Fruit fly (Drosophila melanogaster) whole organism, embryonic: ENCODE measurements around the gene Tpr2.
A peak's percentile ranks its signal among the peaks of the same experiment; 100 is the strongest.

Experiments
- Ada2b ChIP-seq: fragments of 200-800 bp; sonication (Bioruptor generic); IDR thresholded peaks from 2 replicates; pipeline ENCODE4 v1.3.6; 2022; ENCODE audit warnings: missing biosample characterization, missing genetic modification characterization
- Awh ChIP-seq: fragments of 200-800 bp; sonication (Bioruptor generic); IDR thresholded peaks from 2 replicates; pipeline ENCODE4, ENCODE4 v1.3.6; 2022; ENCODE audit warnings: missing biosample characterization, missing genetic modification characterization
- B-H2 ChIP-seq: fragments of 200-800 bp; sonication (Bioruptor generic); optimal IDR thresholded peaks from 2 replicates; lab custom pipeline; 2018; ENCODE audit warnings: missing biosample characterization, mild to moderate bottlenecking, missing genetic modification characterization
- Bdp1 ChIP-seq: fragments of 200-800 bp; sonication (Bioruptor generic); optimal IDR thresholded peaks from 3 replicates; lab custom pipeline; 2016; ENCODE audit warnings: missing biosample characterization, missing genetic modification characterization
- Bgb ChIP-seq: fragments of 200-800 bp; sonication (Bioruptor generic); IDR thresholded peaks from 2 replicates; pipeline ENCODE4 v1.3.6; 2022; ENCODE audit warnings: missing biosample characterization, missing genetic modification characterization; ENCODE audit not compliant: partially characterized antibody
- CG11504 ChIP-seq: fragments of 200-800 bp; sonication (Bioruptor generic); optimal IDR thresholded peaks from 3 replicates; lab custom pipeline; 2019; ENCODE audit warnings: missing biosample characterization, mild to moderate bottlenecking, missing genetic modification characterization, moderate library complexity
- CG1233 ChIP-seq: fragments of 200-800 bp; sonication (Bioruptor generic); optimal IDR thresholded peaks from 4 replicates; lab custom pipeline; 2018; ENCODE audit warnings: missing biosample characterization, mild to moderate bottlenecking, missing genetic modification characterization
- CG12942 ChIP-seq: fragments of 200-800 bp; sonication (Bioruptor generic); optimal IDR thresholded peaks from 3 replicates; lab custom pipeline; 2016; ENCODE audit warnings: missing biosample characterization, missing genetic modification characterization
- CG13287 ChIP-seq: fragments of 200-800 bp; sonication (Bioruptor generic); IDR thresholded peaks from 2 replicates; pipeline ENCODE4 v1.3.6; 2022; ENCODE audit warnings: missing biosample characterization, missing genetic modification characterization; ENCODE audit not compliant: partially characterized antibody
- CG18599 ChIP-seq: fragments of 200-800 bp; sonication (Bioruptor generic); optimal IDR thresholded peaks from 3 replicates; lab custom pipeline; 2017; ENCODE audit warnings: missing biosample characterization, missing genetic modification characterization, mild to moderate bottlenecking, moderate library complexity, missing genetic modification reagents
- CG18764 ChIP-seq: fragments of 200-800 bp; sonication (Bioruptor generic); optimal IDR thresholded peaks from 3 replicates; lab custom pipeline; 2016; ENCODE audit warnings: missing biosample characterization, missing genetic modification characterization
- CG31388 ChIP-seq: fragments of 200-800 bp; sonication (Bioruptor generic); optimal IDR thresholded peaks from 2 replicates; lab custom pipeline; 2016; ENCODE audit warnings: missing biosample characterization, missing genetic modification characterization
- CG33213 ChIP-seq: fragments of 200-800 bp; sonication (Bioruptor generic); optimal IDR thresholded peaks from 3 replicates; lab custom pipeline; 2016; ENCODE audit warnings: missing biosample characterization, missing genetic modification characterization
- CG34376 ChIP-seq: fragments of 200-800 bp; sonication (Bioruptor generic); optimal IDR thresholded peaks from 2 replicates; lab custom pipeline; 2018; ENCODE audit warnings: missing biosample characterization, mild to moderate bottlenecking, missing genetic modification characterization
- CG3838 ChIP-seq: fragments of 200-800 bp; sonication (Bioruptor generic); optimal IDR thresholded peaks from 3 replicates; lab custom pipeline; 2016; ENCODE audit warnings: missing biosample characterization, missing genetic modification characterization
- CG42726 ChIP-seq: fragments of 200-800 bp; sonication (Bioruptor generic); IDR thresholded peaks from 2 replicates; pipeline ENCODE4 v1.3.6; 2022; ENCODE audit warnings: missing biosample characterization, missing genetic modification characterization; ENCODE audit not compliant: partially characterized antibody
- CG4424 ChIP-seq: fragments of 200-800 bp; sonication (Bioruptor generic); optimal IDR thresholded peaks from 3 replicates; lab custom pipeline; 2016; ENCODE audit warnings: missing biosample characterization, missing genetic modification characterization
- CG4854 ChIP-seq: fragments of 200-800 bp; sonication (Bioruptor generic); optimal IDR thresholded peaks from 2 replicates; lab custom pipeline; 2016; ENCODE audit warnings: missing biosample characterization, missing genetic modification characterization, inconsistent platforms
- CG5180 ChIP-seq: fragments of 200-800 bp; sonication (Bioruptor generic); optimal IDR thresholded peaks from 3 replicates; lab custom pipeline; 2017; ENCODE audit warnings: missing biosample characterization, missing genetic modification characterization, mild to moderate bottlenecking, moderate library complexity, missing genetic modification reagents
- CG7271 ChIP-seq: fragments of 200-800 bp; sonication (Bioruptor generic); optimal IDR thresholded peaks from 2 replicates; lab custom pipeline; 2018; ENCODE audit warnings: missing biosample characterization, mild to moderate bottlenecking, missing genetic modification characterization, moderate library complexity
- CG7928 ChIP-seq: fragments of 200-800 bp; sonication (Bioruptor generic); optimal IDR thresholded peaks from 2 replicates; lab custom pipeline; 2017; ENCODE audit warnings: missing biosample characterization, mild to moderate bottlenecking, missing genetic modification characterization
- CG9609 ChIP-seq: fragments of 200-800 bp; sonication (Bioruptor generic); optimal IDR thresholded peaks from 3 replicates; lab custom pipeline; 2016; ENCODE audit warnings: missing biosample characterization, missing genetic modification characterization
- CG9727 ChIP-seq: fragments of 200-800 bp; sonication (Bioruptor generic); optimal IDR thresholded peaks from 3 replicates; lab custom pipeline; 2017; ENCODE audit warnings: missing biosample characterization, mild to moderate bottlenecking, missing genetic modification characterization
- CrebB ChIP-seq: fragments of 200-800 bp; sonication (Bioruptor generic); optimal IDR thresholded peaks from 3 replicates; lab custom pipeline; 2018; ENCODE audit warnings: missing biosample characterization, mild to moderate bottlenecking, missing genetic modification characterization
- D ChIP-seq, 2 experiments: fragments of 200-800 bp in 1 of 2; fragments of >200 bp in 1 of 2; sonication (Bioruptor generic) in 1 of 2; optimal IDR thresholded peaks; 2 replicates in 1 of 2; 3 replicates in 1 of 2; lab custom pipeline; 2017; ENCODE audit warnings: mild to moderate bottlenecking in 1 of 2, missing biosample characterization in 1 of 2, missing genetic modification characterization in 1 of 2, missing genetic modification reagents in 1 of 2
- Fer1 ChIP-seq: fragments of 200-800 bp; sonication (Bioruptor generic); optimal IDR thresholded peaks from 2 replicates; lab custom pipeline; 2017; ENCODE audit warnings: missing biosample characterization, mild to moderate bottlenecking, missing genetic modification characterization
- Hmx ChIP-seq: fragments of 200-800 bp; sonication (Bioruptor generic); optimal IDR thresholded peaks from 2 replicates; lab custom pipeline; 2016; ENCODE audit warnings: missing biosample characterization, missing genetic modification characterization
- Mad ChIP-seq: fragments of 200-800 bp; sonication (Bioruptor generic); optimal IDR thresholded peaks from 2 replicates; lab custom pipeline; 2016; ENCODE audit warnings: missing biosample characterization, missing genetic modification characterization
- Nf-YB ChIP-seq: fragments of 200-800 bp; sonication (Bioruptor generic); optimal IDR thresholded peaks from 3 replicates; lab custom pipeline; 2019; ENCODE audit warnings: missing biosample characterization, mild to moderate bottlenecking, missing genetic modification characterization, moderate library complexity
- Spps ChIP-seq: fragments of 200-800 bp; sonication (Bioruptor generic); optimal IDR thresholded peaks from 2 replicates; lab custom pipeline; 2018; ENCODE audit warnings: missing biosample characterization, mild to moderate bottlenecking, missing genetic modification characterization
- Sry-β ChIP-seq: fragments of 200-800 bp; sonication (Bioruptor generic); optimal IDR thresholded peaks from 2 replicates; lab custom pipeline; 2018; ENCODE audit warnings: missing biosample characterization, mild to moderate bottlenecking, missing genetic modification characterization, moderate library complexity
- ara ChIP-seq: fragments of 200-800 bp; sonication (Bioruptor generic); IDR thresholded peaks from 2 replicates; pipeline ENCODE4 v1.3.6; 2022; ENCODE audit warnings: missing biosample characterization, missing genetic modification characterization
- bsh ChIP-seq, 2 experiments: fragments of 200-800 bp; sonication (Bioruptor generic); optimal IDR thresholded peaks; 2 replicates each; lab custom pipeline; 2017 to 2018; ENCODE audit warnings: mild to moderate bottlenecking in 2 of 2, missing biosample characterization in 2 of 2, missing genetic modification characterization in 2 of 2, moderate library complexity in 1 of 2
- btn ChIP-seq: fragments of 200-800 bp; sonication (Bioruptor generic); optimal IDR thresholded peaks from 2 replicates; lab custom pipeline; 2016; ENCODE audit warnings: missing biosample characterization, missing genetic modification characterization
- cg ChIP-seq: fragments of 200-800 bp; sonication (Bioruptor generic); optimal IDR thresholded peaks from 3 replicates; lab custom pipeline; 2019; ENCODE audit warnings: missing biosample characterization, mild to moderate bottlenecking, missing genetic modification characterization, moderate library complexity
- ci ChIP-seq: fragments of 200-800 bp; sonication (Bioruptor generic); IDR thresholded peaks from 3 replicates; pipeline ENCODE4 v1.3.6; 2022; ENCODE audit warnings: missing biosample characterization, missing genetic modification characterization
- ems ChIP-seq: fragments of 200-800 bp; sonication (Bioruptor generic); optimal IDR thresholded peaks from 3 replicates; lab custom pipeline; 2016; ENCODE audit warnings: missing biosample characterization, missing genetic modification characterization
- hth ChIP-seq: fragments of >200 bp; optimal IDR thresholded peaks from 2 replicates; lab custom pipeline; 2017; ENCODE audit warnings: inconsistent platforms
- kni ChIP-seq: fragments of 200-800 bp; sonication (Bioruptor generic); optimal IDR thresholded peaks from 3 replicates; lab custom pipeline; 2017; ENCODE audit warnings: mild to moderate bottlenecking, missing biosample characterization, missing genetic modification reagents, missing genetic modification characterization
- lab ChIP-seq: fragments of 200-800 bp; sonication (Bioruptor generic); optimal IDR thresholded peaks from 3 replicates; lab custom pipeline; 2017; ENCODE audit warnings: missing biosample characterization, missing genetic modification characterization, mild to moderate bottlenecking, moderate library complexity, missing genetic modification reagents
- nerfin-1 ChIP-seq: fragments of 200-800 bp; sonication (Bioruptor generic); optimal IDR thresholded peaks from 3 replicates; lab custom pipeline; 2019; ENCODE audit warnings: missing biosample characterization, mild to moderate bottlenecking, missing genetic modification characterization, moderate library complexity
- p53 ChIP-seq: fragments of 200-800 bp; sonication (Bioruptor generic); optimal IDR thresholded peaks from 2 replicates; lab custom pipeline; 2016; ENCODE audit warnings: missing biosample characterization, missing genetic modification characterization
- pan ChIP-seq, 4 experiments: fragments of >200 bp in 3 of 4; fragments of 200-800 bp in 1 of 4; sonication (Bioruptor generic) in 1 of 4; optimal IDR thresholded peaks in 3 of 4; IDR thresholded peaks in 1 of 4; 2 replicates each; pipeline versions ENCODE4 v1.3.6 to Lab custom; 2017 to 2022; ENCODE audit warnings: missing biosample characterization in 2 of 4, missing genetic modification characterization in 2 of 4, mixed read lengths in 1 of 4
- schlank ChIP-seq: fragments of 200-800 bp; sonication (Bioruptor generic); optimal IDR thresholded peaks from 2 replicates; lab custom pipeline; 2018; ENCODE audit warnings: missing biosample characterization, mild to moderate bottlenecking, missing genetic modification characterization
- slp2 ChIP-seq: fragments of 200-800 bp; sonication (Bioruptor generic); optimal IDR thresholded peaks from 2 replicates; lab custom pipeline; 2016; ENCODE audit warnings: missing biosample characterization, missing genetic modification characterization
- tap ChIP-seq: fragments of 200-800 bp; optimal IDR thresholded peaks from 3 replicates; lab custom pipeline; 2019; ENCODE audit warnings: missing biosample characterization, mild to moderate bottlenecking, missing genetic modification characterization, moderate library complexity
- tio ChIP-seq: fragments of 200-800 bp; sonication (Bioruptor generic); optimal IDR thresholded peaks from 2 replicates; lab custom pipeline; 2017; ENCODE audit warnings: missing biosample characterization, missing genetic modification characterization, inconsistent platforms
- vvl ChIP-seq: fragments of 200-800 bp; sonication (Bioruptor generic); IDR thresholded peaks from 2 replicates; pipeline ENCODE4 v1.3.6; 2022; ENCODE audit warnings: missing biosample characterization, missing genetic modification characterization

Gene Tpr2

DNA sequence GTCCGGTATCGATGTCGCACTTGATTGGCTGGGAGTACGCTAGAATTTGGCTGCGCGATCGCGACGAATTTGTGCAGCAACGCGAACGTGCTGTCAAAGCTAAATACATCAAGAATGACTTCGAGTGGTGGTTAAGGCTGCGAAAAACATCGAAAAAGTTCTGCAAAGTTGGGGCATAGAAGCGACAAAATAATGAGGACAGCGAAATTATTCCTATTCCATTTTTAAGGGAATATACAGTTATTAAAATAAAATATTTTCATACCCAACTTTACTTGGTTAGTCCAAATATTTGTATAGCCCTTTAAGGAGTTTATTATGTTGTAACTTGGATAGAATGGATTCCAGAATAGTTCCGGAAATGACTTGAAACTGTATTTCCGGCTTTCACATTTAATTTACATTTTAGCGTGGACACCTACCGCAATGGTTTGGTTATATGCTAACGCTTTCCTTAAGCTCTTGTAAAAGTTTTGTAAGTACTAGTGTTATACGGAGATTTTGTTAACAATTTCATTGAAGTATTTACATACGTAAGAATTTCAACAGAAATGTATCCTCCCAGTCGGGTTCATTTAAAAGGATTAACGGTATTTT, 51.8 kb downstream of the Tpr2 start (continued):
- TF ChIP-seq bsh (GFP tag; optimal IDR thresholded peaks at IDR 0.05; lab: Kevin White, UChicago): peak in 1 of 2 experiments; percentile 82
- TF ChIP-seq CG18764 (GFP tag; lab: Kevin White, UChicago): peak; percentile 55
- peak; percentile 96 for TF ChIP-seq lab (GFP tag; lab: Kevin White, UChicago)
- TF ChIP-seq Bgb (GFP tag; lab: Robert Waterston, UW): no peak
- peak; percentile 63 for TF ChIP-seq kni (GFP tag; lab: Kevin White, UChicago)
- peak; percentile 75 for TF ChIP-seq Mad (GFP tag; lab: Kevin White, UChicago)
- no peak for TF ChIP-seq CG9727 (GFP tag; lab: Kevin White, UChicago)
- TF ChIP-seq CG31388: no peak
- no peak for TF ChIP-seq pan (optimal IDR thresholded peaks at IDR 0.05; lab: Kevin White, UChicago)
- peak in 1 of 2 experiments; percentile 81 for TF ChIP-seq pan (GFP tag; optimal IDR thresholded peaks at IDR 0.05 in 1 of 2, IDR thresholded peaks at IDR 0.05 in 1 of 2)
- no peak for TF ChIP-seq cg (GFP tag; lab: Kevin White, UChicago)
- peak; percentile 88 for TF ChIP-seq schlank (tag; lab: Kevin White, UChicago)
- TF ChIP-seq CrebB (tag; lab: Kevin White, UChicago): peak; percentile 93
- peak; percentile 75 for TF ChIP-seq tap (tag; lab: Kevin White, UChicago)
- no peak for TF ChIP-seq btn (GFP tag; lab: Kevin White, UChicago)
- peak; percentile 80 for TF ChIP-seq CG4424 (GFP tag; lab: Kevin White, UChicago)
- TF ChIP-seq Ada2b: no peak
- TF ChIP-seq Hmx: no peak
- peak; percentile 63 for TF ChIP-seq Awh
- no peak for TF ChIP-seq CG42726 (GFP tag; lab: Robert Waterston, UW)
- TF ChIP-seq CG33213 (GFP tag; lab: Kevin White, UChicago): no peak
- TF ChIP-seq CG7928: peak; percentile 47
- peak; percentile 31 for TF ChIP-seq ems (GFP tag; lab: Kevin White, UChicago)
- peak; percentile 94 for TF ChIP-seq Fer1 (GFP tag; lab: Kevin White, UChicago)
- peak; percentile 89 for TF ChIP-seq CG1233 (GFP tag; lab: Kevin White, UChicago)
- TF ChIP-seq CG3838 (GFP tag; lab: Kevin White, UChicago): peak; percentile 30
- TF ChIP-seq CG12942 (GFP tag; lab: Kevin White, UChicago): peak; percentile 32
- TF ChIP-seq ara (GFP tag; lab: Robert Waterston, UW): no peak
- peak; percentile 49 for TF ChIP-seq Sry-β
- TF ChIP-seq D (optimal IDR thresholded peaks at IDR 0.05; lab: Kevin White, UChicago): no peak
- TF ChIP-seq D (GFP tag; optimal IDR thresholded peaks at IDR 0.05; lab: Kevin White, UChicago): peak; percentile 75
- TF ChIP-seq B-H2 (GFP tag; lab: Kevin White, UChicago): peak; percentile 88
- peak; percentile 38 for TF ChIP-seq Spps (tag; lab: Kevin White, UChicago)
- TF ChIP-seq Nf-YB (GFP tag; lab: Kevin White, UChicago): peak; percentile 64
- TF ChIP-seq CG13287: no peak; the same call in 1 of the 2 replicates
- TF ChIP-seq nerfin-1 (tag; lab: Kevin White, UChicago): peak; percentile 74
- peak; percentile 69 for TF ChIP-seq CG9609
- peak; percentile 79 for TF ChIP-seq CG11504 (tag; lab: Kevin White, UChicago)
- TF ChIP-seq CG7271 (tag; lab: Kevin White, UChicago): peak; percentile 78
- no peak for TF ChIP-seq hth (lab: Kevin White, UChicago)
- TF ChIP-seq CG34376 (GFP tag; lab: Kevin White, UChicago): peak; percentile 92
- peak; percentile 54 for TF ChIP-seq Bdp1 (GFP tag; lab: Kevin White, UChicago)
- TF ChIP-seq CG18599 (GFP tag; lab: Kevin White, UChicago): peak; percentile 90
- TF ChIP-seq CG5180 (GFP tag; lab: Kevin White, UChicago): peak; percentile 68
- peak; percentile 60 for TF ChIP-seq tio (GFP tag; lab: Kevin White, UChicago)
- TF ChIP-seq vvl (GFP tag; lab: Robert Waterston, UW): peak; percentile 94
- TF ChIP-seq slp2 (GFP tag; lab: Kevin White, UChicago): peak; percentile 77
- peak; percentile 81 for TF ChIP-seq p53 (GFP tag; lab: Kevin White, UChicago)
- TF ChIP-seq CG4854: no peak
- TF ChIP-seq ci (GFP tag; lab: Robert Waterston, UW): peak; percentile 95
